Fruit fly (Drosophila melanogaster) whole organism: ENCODE data around the gene CG14196.

ENCODE experiments used
- CG8478 ChIP-seq: fragments of >200 bp; optimal IDR thresholded peaks from 2 replicates; lab custom pipeline; 2018; ENCODE audit warnings: inconsistent platforms
- Dll ChIP-seq: fragments of >200 bp; optimal IDR thresholded peaks from 2 replicates; lab custom pipeline; 2017
- EcR ChIP-seq, 2 experiments: fragments of >200 bp; optimal IDR thresholded peaks; 2 replicates each; lab custom pipeline; 2017; ENCODE audit warnings: missing biosample characterization in 2 of 2, missing genetic modification characterization in 2 of 2, missing genetic modification reagents in 2 of 2
- pan ChIP-seq: fragments of >200 bp; optimal IDR thresholded peaks from 2 replicates; lab custom pipeline; 2017
- psq ChIP-seq: fragments of >200 bp; optimal IDR thresholded peaks from 2 replicates; lab custom pipeline; 2017
- usp ChIP-seq: fragments of >200 bp; optimal IDR thresholded peaks from 2 replicates; lab custom pipeline; 2017; ENCODE audit warnings: missing biosample characterization, missing genetic modification characterization, mixed read lengths

Gene CG14196

dm6 chrX:19247200-19248052 lies 5.8 kb upstream of the CG14196 start, which contains the start of gene CG7992:
Gene CG7992, minus strand, starts transcription at chrX:19247250.
- TF ChIP-seq EcR (GFP tag; optimal IDR thresholded peaks at IDR 0.05; lab: Kevin White, UChicago) (no peak), psq (lab: Kevin White, UChicago) (no peak), usp (GFP tag; lab: Kevin White, UChicago) (no peak), CG8478 (no peak), pan (no peak), Dll (lab: Kevin White, UChicago) (no peak)

DNA sequence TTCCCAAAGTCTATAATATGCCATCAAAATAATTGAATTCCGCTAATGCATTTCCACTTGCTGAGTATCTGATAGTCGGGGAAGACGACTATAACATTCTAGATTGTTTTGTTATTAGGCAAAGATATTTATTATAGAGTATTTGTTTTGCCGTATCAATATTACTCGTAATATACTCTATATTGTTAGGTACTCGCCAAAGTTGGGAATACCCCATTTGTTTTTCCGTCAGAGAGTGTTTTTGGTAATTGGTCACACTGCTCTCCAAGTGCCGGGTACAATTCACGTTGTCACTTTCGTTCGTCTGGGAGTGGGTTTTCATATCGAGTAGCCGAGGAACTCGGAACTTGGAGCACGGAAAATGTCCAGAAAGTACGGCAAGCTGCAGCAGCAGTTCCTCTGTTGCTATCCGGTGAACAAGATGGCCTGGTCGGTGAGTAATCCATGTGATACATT lies 1.8 kb upstream of the CG14196 start, which contains the start of gene CG7889:
Gene CG7889 (plus strand): TSS at position 253 of the 456 bp plus-strand sequence.
- TF ChIP-seq Dll (lab: Kevin White, UChicago): no peak
- TF ChIP-seq psq (lab: Kevin White, UChicago): no peak
- no peak for TF ChIP-seq usp (GFP tag; lab: Kevin White, UChicago)
- no peak for TF ChIP-seq pan
- no peak for TF ChIP-seq CG8478

DNA sequence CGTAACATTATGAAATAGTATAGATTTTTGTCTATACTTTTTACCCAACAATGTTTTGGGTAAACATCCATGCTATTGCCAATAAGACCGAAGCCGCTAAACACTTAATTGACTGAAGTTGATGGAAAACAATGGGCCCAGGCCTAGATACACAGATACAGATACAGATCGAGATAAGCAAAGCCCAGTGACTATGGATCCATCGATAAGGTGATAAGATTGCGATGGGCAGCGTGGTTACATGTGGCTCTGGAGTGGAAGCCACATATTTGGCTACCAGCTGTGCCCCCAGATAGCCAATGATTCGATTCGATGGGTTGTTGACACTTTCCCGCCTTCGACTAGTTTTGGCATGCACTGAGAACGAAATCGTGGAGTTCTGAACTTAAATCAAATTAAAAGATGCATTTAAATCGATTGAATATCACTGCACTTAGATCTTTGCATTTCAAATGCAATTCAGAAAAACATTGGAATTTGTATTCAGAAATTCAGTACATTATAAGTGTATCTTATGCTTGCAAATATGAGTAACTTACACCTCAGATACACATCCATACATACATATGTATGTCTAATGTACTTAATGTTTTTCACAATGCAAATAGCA lies 1.3 kb downstream of the CG14196 start:
- TF ChIP-seq Dll (lab: Kevin White, UChicago): no peak
- no peak for TF ChIP-seq usp (GFP tag; lab: Kevin White, UChicago)
- TF ChIP-seq EcR (GFP tag; optimal IDR thresholded peaks at IDR 0.05; lab: Kevin White, UChicago): no peak
- no peak for TF ChIP-seq CG8478
- TF ChIP-seq pan: no peak
- no peak for TF ChIP-seq psq (lab: Kevin White, UChicago)

- TF ChIP-seq CG8478: no peak
- no peak for TF ChIP-seq EcR (GFP tag; optimal IDR thresholded peaks at IDR 0.05; lab: Kevin White, UChicago)
- TF ChIP-seq Dll (lab: Kevin White, UChicago): no peak
- no peak for TF ChIP-seq usp (GFP tag; lab: Kevin White, UChicago)
- no peak for TF ChIP-seq pan
- no peak for TF ChIP-seq psq (lab: Kevin White, UChicago)
Measured at dm6 chrX:19239365-19239764, 2.3 kb downstream of the CG14196 start.

- no peak for TF ChIP-seq EcR (GFP tag; optimal IDR thresholded peaks at IDR 0.05; lab: Kevin White, UChicago)
Measured at dm6 chrX:19238613-19239012, 3.0 kb downstream of the CG14196 start.

DNA sequence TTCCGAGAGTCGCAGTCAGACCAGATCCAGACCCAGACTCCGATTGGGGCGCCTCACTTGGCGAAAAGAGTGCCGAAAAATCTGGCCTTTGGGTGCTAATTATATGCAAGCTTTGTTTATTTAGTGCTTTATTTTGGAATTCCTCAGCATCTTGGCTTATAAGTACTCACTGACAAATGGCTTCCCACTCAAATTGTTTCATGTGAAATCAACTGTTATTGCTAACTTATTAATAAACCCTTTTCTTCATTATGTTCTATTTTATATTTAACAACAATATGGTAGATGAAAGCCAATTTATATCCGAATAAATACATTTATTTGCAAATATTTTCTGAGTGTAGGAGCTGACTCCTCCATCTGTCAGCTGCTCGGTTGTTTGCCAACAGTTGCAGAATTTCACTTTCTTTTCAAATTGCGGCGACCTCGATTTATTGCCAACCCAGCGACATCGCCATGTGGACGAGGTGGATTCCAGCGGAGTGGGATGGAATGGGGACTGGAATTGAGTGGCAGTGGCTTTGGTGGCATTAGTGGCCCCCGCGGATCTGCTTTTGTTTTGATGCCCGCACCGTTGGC lies 11.7 kb downstream of the CG14196 start:
- TF ChIP-seq Dll (lab: Kevin White, UChicago) (no peak), pan (no peak), CG8478 (no peak), usp (GFP tag; lab: Kevin White, UChicago) (no peak), psq (lab: Kevin White, UChicago) (no peak), EcR (GFP tag; optimal IDR thresholded peaks at IDR 0.05; lab: Kevin White, UChicago) (no peak)

dm6 chrX:19225304-19225640 lies 16.4 kb downstream of the CG14196 start:
- TF ChIP-seq usp (GFP tag; lab: Kevin White, UChicago) (no peak), EcR (GFP tag; optimal IDR thresholded peaks at IDR 0.05; lab: Kevin White, UChicago) (no peak), pan (no peak), Dll (lab: Kevin White, UChicago) (no peak), CG8478 (no peak), psq (lab: Kevin White, UChicago) (no peak)

- TF ChIP-seq psq (lab: Kevin White, UChicago) (no peak), Dll (lab: Kevin White, UChicago) (no peak), EcR (GFP tag; optimal IDR thresholded peaks at IDR 0.05; lab: Kevin White, UChicago) (no peak), usp (GFP tag; lab: Kevin White, UChicago) (no peak), pan (no peak), CG8478 (no peak)
Measured at dm6 chrX:19224580-19225303, 16.9 kb downstream of the CG14196 start.

DNA sequence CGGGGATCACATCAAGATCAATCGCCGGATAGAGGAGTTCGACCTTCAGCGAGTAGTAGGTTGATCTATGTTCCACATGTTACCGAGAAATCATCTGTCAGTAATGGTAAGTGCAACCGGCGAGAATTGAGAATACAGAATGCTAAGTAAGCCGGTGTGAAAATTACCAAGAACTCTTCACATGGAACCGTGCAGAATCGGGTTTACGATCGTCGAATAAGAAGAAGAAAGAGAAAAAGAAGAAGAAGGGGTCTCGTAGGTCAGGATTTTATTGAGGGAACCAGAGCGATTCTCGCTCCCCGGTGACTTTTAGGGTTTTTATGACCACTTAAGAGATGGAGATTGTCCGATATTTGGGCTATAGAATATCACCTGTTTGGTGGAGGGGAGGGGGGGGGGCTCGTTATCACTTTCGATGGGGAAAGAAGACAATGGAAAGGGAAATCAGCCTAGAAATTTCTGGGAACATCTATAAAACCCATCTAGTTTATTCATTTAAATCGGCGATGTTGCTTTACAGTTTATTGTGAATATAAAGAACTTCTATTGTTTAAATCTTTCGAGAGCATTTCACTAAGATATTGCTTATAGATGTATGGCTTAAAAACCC lies 20.6 kb downstream of the CG14196 start:
- TF ChIP-seq EcR (GFP tag; optimal IDR thresholded peaks at IDR 0.05; lab: Kevin White, UChicago) (no peak), Dll (lab: Kevin White, UChicago) (no peak), psq (lab: Kevin White, UChicago) (no peak)

dm6 chrX:19220415-19220814 lies 21.2 kb downstream of the CG14196 start, which contains the start of gene CG7884:
Gene CG7884, plus strand, starts transcription at chrX:19220622.
- TF ChIP-seq Dll (lab: Kevin White, UChicago) (peak; percentile 76), pan (no peak), CG8478 (no peak), usp (GFP tag; lab: Kevin White, UChicago) (no peak)

dm6 chrX:19216671-19217070 lies 25.0 kb downstream of the CG14196 start:
- no peak for TF ChIP-seq EcR (GFP tag; optimal IDR thresholded peaks at IDR 0.05; lab: Kevin White, UChicago)
- TF ChIP-seq usp (GFP tag; lab: Kevin White, UChicago): no peak
- TF ChIP-seq pan: no peak
- no peak for TF ChIP-seq psq (lab: Kevin White, UChicago)
- no peak for TF ChIP-seq CG8478
- TF ChIP-seq Dll (lab: Kevin White, UChicago): no peak
